Fruit fly (Drosophila melanogaster) whole organism, wandering third instar larva: ENCODE results near the gene CG33773.
A peak's percentile ranks its signal among the peaks of the same experiment; 100 is the strongest.

ENCODE experiments used
- CG9705 ChIP-seq: fragments of 200-800 bp; sonication (Bioruptor generic); optimal IDR thresholded peaks from 2 replicates; lab custom pipeline; 2018; ENCODE audit warnings: missing biosample characterization, mild to moderate bottlenecking, missing genetic modification characterization
- Dif ChIP-seq: fragments of 200-275, 200-300 bp; sonication (Bioruptor generic); optimal IDR thresholded peaks from 2 replicates; lab custom pipeline; 2018; ENCODE audit warnings: missing biosample characterization, missing genetic modification characterization; ENCODE audit not compliant: partially characterized antibody
- HLH106 ChIP-seq: fragments of 200-800 bp; optimal IDR thresholded peaks from 3 replicates; lab custom pipeline; 2019; ENCODE audit warnings: missing biosample characterization, mild to moderate bottlenecking, missing genetic modification characterization, moderate library complexity
- Hnf4 ChIP-seq: fragments of 200-800 bp; sonication (Bioruptor generic); optimal IDR thresholded peaks from 2 replicates; lab custom pipeline; 2016; ENCODE audit warnings: missing biosample characterization, mild to moderate bottlenecking, missing genetic modification characterization
- Hr78 ChIP-seq: fragments of >200 bp; optimal IDR thresholded peaks from 2 replicates; lab custom pipeline; 2017; ENCODE audit warnings: missing biosample characterization, missing genetic modification characterization
- Hr83 ChIP-seq: fragments of 200-300 bp; sonication (Bioruptor generic); optimal IDR thresholded peaks from 2 replicates; lab custom pipeline; 2016; ENCODE audit warnings: missing biosample characterization, mild to moderate bottlenecking, missing genetic modification characterization, moderate library complexity; ENCODE audit not compliant: poor library complexity, severe bottlenecking
- Mio ChIP-seq: sonication (Bioruptor generic); optimal IDR thresholded peaks from 2 replicates; lab custom pipeline; 2016; ENCODE audit warnings: missing biosample characterization, missing genetic modification characterization
- N ChIP-seq: fragments of >200 bp; optimal IDR thresholded peaks from 2 replicates; lab custom pipeline; 2018; ENCODE audit warnings: missing biosample characterization, missing external identifiers, missing genetic modification characterization
- br ChIP-seq: fragments of 200-800 bp; sonication (Bioruptor generic); optimal IDR thresholded peaks from 2 replicates; lab custom pipeline; 2016; ENCODE audit warnings: missing biosample characterization, missing genetic modification characterization
- brk ChIP-seq: fragments of 200-800 bp; sonication (Bioruptor generic); optimal IDR thresholded peaks from 2 replicates; lab custom pipeline; 2016; ENCODE audit warnings: missing biosample characterization, mild to moderate bottlenecking, missing genetic modification characterization
- dmrt93B ChIP-seq: fragments of 200-800 bp; sonication (Bioruptor generic); optimal IDR thresholded peaks from 2 replicates; lab custom pipeline; 2018; ENCODE audit warnings: missing biosample characterization, mild to moderate bottlenecking, missing genetic modification characterization
- foxo ChIP-seq, 2 experiments: fragments of 200-800 bp; sonication (Bioruptor generic); optimal IDR thresholded peaks; 2 replicates in 1 of 2; 3 replicates in 1 of 2; lab custom pipeline; 2016 to 2017; ENCODE audit warnings: missing biosample characterization in 2 of 2, missing genetic modification characterization in 2 of 2
- fru ChIP-seq: fragments of 200-800 bp; sonication (Bioruptor generic); optimal IDR thresholded peaks from 3 replicates; lab custom pipeline; 2016; ENCODE audit warnings: missing biosample characterization, mild to moderate bottlenecking, missing genetic modification characterization
- sv ChIP-seq: fragments of 200-800 bp; sonication (Bioruptor generic); optimal IDR thresholded peaks from 3 replicates; lab custom pipeline; 2016; ENCODE audit warnings: missing biosample characterization, missing genetic modification characterization
- usp ChIP-seq: fragments of >200 bp; optimal IDR thresholded peaks from 2 replicates; lab custom pipeline; 2017; ENCODE audit warnings: missing biosample characterization, missing genetic modification characterization

CG33773 gene

dm6 chr3R:31064653-31065322 lies 29.6 kb downstream of the CG33773 start, which contains the start of gene Sox100B:
Gene Sox100B, plus strand, starts transcription at chr3R:31065253.
- TF ChIP-seq HLH106 (tag; lab: Kevin White, UChicago) (peak; percentile 5), usp (no peak)

dm6 chr3R:31066356-31066755 lies 31.2 kb downstream of the CG33773 start:
- TF ChIP-seq br (GFP tag; lab: Kevin White, UChicago) (peak; percentile 20), foxo (GFP tag; optimal IDR thresholded peaks at IDR 0.05; lab: Kevin White, UChicago) (peak in 1 of 2 experiments; percentile 22), brk (GFP tag; lab: Kevin White, UChicago) (no peak), dmrt93B (GFP tag; lab: Kevin White, UChicago) (no peak), Mio (GFP tag; lab: Kevin White, UChicago) (no peak), Hnf4 (GFP tag; lab: Kevin White, UChicago) (no peak), sv (GFP tag; lab: Kevin White, UChicago) (no peak), N (GFP tag; lab: Kevin White, UChicago) (no peak)
- TF ChIP-seq, all 38 proteins: peak for 2

- TF ChIP-seq Hr78 (no peak), usp (no peak), Dif (no peak), fru (GFP tag; lab: Kevin White, UChicago) (no peak), CG9705 (no peak), HLH106 (tag; lab: Kevin White, UChicago) (no peak), Hr83 (no peak), N (GFP tag; lab: Kevin White, UChicago) (no peak)
Observed at dm6 chr3R:31070732-31071131, 35.6 kb downstream of the CG33773 start.
